Worm (Caenorhabditis elegans) whole organism, young adult: ENCODE data around the gene F54F7.2.

ENCODE experiments used
- B0261.1 ChIP-seq: sonication (generic microtip); optimal IDR thresholded peaks from 2 replicates; lab custom pipeline; 2016; ENCODE audit warnings: mild to moderate bottlenecking, missing genetic modification characterization, moderate library complexity, missing compliant biosample characterization
- B0336.3 ChIP-seq: fragments of 200-800 bp; sonication (Bioruptor generic); IDR thresholded peaks from 2 replicates; pipeline ENCODE4 v1.3.6; 2022; ENCODE audit warnings: missing genetic modification characterization, missing compliant biosample characterization
- C06A6.2 ChIP-seq: fragments of 200-800 bp; sonication (Bioruptor generic); conservative IDR thresholded peaks from 2 replicates; pipeline ENCODE4 v1.3.6; 2022; ENCODE audit warnings: missing genetic modification characterization, missing compliant biosample characterization
- D2030.7 ChIP-seq: fragments of 200-800 bp; sonication (Bioruptor generic); IDR thresholded peaks from 2 replicates; pipeline ENCODE4 v1.3.6; 2022; ENCODE audit warnings: missing genetic modification reagents, missing genetic modification characterization, missing compliant biosample characterization
- F10E7.11 ChIP-seq: sonication (generic microtip); optimal IDR thresholded peaks from 2 replicates; lab custom pipeline; 2017; ENCODE audit warnings: mild to moderate bottlenecking, missing genetic modification characterization, moderate library complexity, missing compliant biosample characterization
- F22D6.2 ChIP-seq: sonication (generic microtip); optimal IDR thresholded peaks from 2 replicates; lab custom pipeline; 2016; ENCODE audit warnings: mild to moderate bottlenecking, missing genetic modification characterization, missing compliant biosample characterization
- F23B12.7 ChIP-seq: sonication (generic microtip); optimal IDR thresholded peaks from 2 replicates; lab custom pipeline; 2017; ENCODE audit warnings: missing genetic modification characterization, mild to moderate bottlenecking, missing compliant biosample characterization, antibody characterized with exemption, moderate library complexity; ENCODE audit not compliant: insufficient read depth
- F49E8.2 ChIP-seq: sonication (generic microtip); optimal IDR thresholded peaks from 3 replicates; lab custom pipeline; 2017; ENCODE audit warnings: missing genetic modification characterization, mild to moderate bottlenecking, missing compliant biosample characterization, antibody characterized with exemption, moderate library complexity; ENCODE audit not compliant: insufficient read depth
- F52B5.7 ChIP-seq: sonication (generic microtip); optimal IDR thresholded peaks from 2 replicates; lab custom pipeline; 2016; ENCODE audit warnings: mild to moderate bottlenecking, missing genetic modification characterization, missing compliant biosample characterization
- F57C9.4 ChIP-seq: sonication (generic microtip); optimal IDR thresholded peaks from 2 replicates; lab custom pipeline; 2017; ENCODE audit warnings: mild to moderate bottlenecking, missing genetic modification characterization, missing compliant biosample characterization
- K11D2.4 ChIP-seq: fragments of 200-800 bp; sonication (Bioruptor generic); IDR thresholded peaks from 2 replicates; pipeline ENCODE4 v1.3.6; 2022; ENCODE audit warnings: missing genetic modification reagents, missing genetic modification characterization, missing compliant biosample characterization
- Y79H2A.3 ChIP-seq: fragments of 200-800 bp; sonication (Bioruptor generic); conservative IDR thresholded peaks from 2 replicates; pipeline ENCODE4 v1.3.6; 2022; ENCODE audit warnings: missing genetic modification reagents, missing genetic modification characterization, missing compliant biosample characterization
- ZK185.1 ChIP-seq: sonication (generic microtip); optimal IDR thresholded peaks from 2 replicates; lab custom pipeline; 2016; ENCODE audit warnings: mild to moderate bottlenecking, missing genetic modification characterization, missing compliant biosample characterization; ENCODE audit not compliant: poor library complexity, severe bottlenecking
- atf-7 ChIP-seq: sonication (generic microtip); optimal IDR thresholded peaks from 2 replicates; lab custom pipeline; 2017; ENCODE audit warnings: mild to moderate bottlenecking, missing genetic modification characterization, missing compliant biosample characterization
- athp-1 ChIP-seq: sonication (generic microtip); optimal IDR thresholded peaks from 2 replicates; lab custom pipeline; 2017; ENCODE audit warnings: mild to moderate bottlenecking, missing genetic modification characterization, missing compliant biosample characterization
- attf-6 ChIP-seq: fragments of 200-800 bp; sonication (Bioruptor generic); IDR thresholded peaks from 2 replicates; pipeline ENCODE4 v1.3.6; 2022; ENCODE audit warnings: missing genetic modification reagents, missing genetic modification characterization, missing compliant biosample characterization
- bed-1 ChIP-seq: fragments of 200-800 bp; sonication (Bioruptor generic); IDR thresholded peaks from 2 replicates; pipeline ENCODE4 v1.3.6; 2022; ENCODE audit warnings: missing genetic modification reagents, missing genetic modification characterization, missing compliant biosample characterization
- ccch-3 ChIP-seq: fragments of 200-800 bp; sonication (Bioruptor generic); optimal IDR thresholded peaks from 2 replicates; lab custom pipeline; 2018; ENCODE audit warnings: mild to moderate bottlenecking, missing genetic modification characterization, missing compliant biosample characterization
- ceh-27 ChIP-seq: fragments of 200-800 bp; sonication (Bioruptor generic); optimal IDR thresholded peaks from 2 replicates; lab custom pipeline; 2018; ENCODE audit warnings: mild to moderate bottlenecking, missing genetic modification characterization, moderate library complexity, missing compliant biosample characterization
- ceh-40 ChIP-seq: fragments of 200-800 bp; sonication (Bioruptor generic); IDR thresholded peaks from 2 replicates; pipeline ENCODE4 v1.3.6; 2022; ENCODE audit warnings: missing genetic modification characterization, missing compliant biosample characterization
- ceh-58 ChIP-seq: fragments of 200-800 bp; sonication (Bioruptor generic); IDR thresholded peaks from 2 replicates; pipeline ENCODE4 v1.3.6; 2022; ENCODE audit warnings: missing genetic modification characterization, missing compliant biosample characterization
- ceh-79 ChIP-seq: sonication (generic microtip); optimal IDR thresholded peaks from 2 replicates; lab custom pipeline; 2017; ENCODE audit warnings: mild to moderate bottlenecking, missing genetic modification characterization, missing compliant biosample characterization
- ceh-91 ChIP-seq: fragments of 200-800 bp; sonication (Bioruptor generic); IDR thresholded peaks from 2 replicates; pipeline ENCODE4 v1.3.6; 2022; ENCODE audit warnings: missing genetic modification reagents, missing genetic modification characterization, missing compliant biosample characterization
- dpl-1 ChIP-seq: fragments of 150-350 bp; optimal IDR thresholded peaks from 2 replicates; lab custom pipeline; 2014; ENCODE audit warnings: missing biosample characterization, missing genetic modification reagents, missing genetic modification characterization
- efl-1 ChIP-seq: fragments of 150-350 bp; optimal IDR thresholded peaks from 2 replicates; lab custom pipeline; 2014; ENCODE audit warnings: missing biosample characterization, missing genetic modification reagents, missing genetic modification characterization
- ekl-4 ChIP-seq: fragments of 200-800 bp; sonication (Bioruptor generic); IDR thresholded peaks from 2 replicates; pipeline ENCODE4 v1.3.6; 2022; ENCODE audit warnings: missing genetic modification reagents, missing genetic modification characterization, missing compliant biosample characterization
- ets-4 ChIP-seq: fragments of 200-800 bp; sonication (Bioruptor generic); optimal IDR thresholded peaks from 2 replicates; lab custom pipeline; 2018; ENCODE audit warnings: mild to moderate bottlenecking, missing genetic modification characterization, missing compliant biosample characterization
- fkh-3 ChIP-seq: sonication (generic microtip); optimal IDR thresholded peaks from 2 replicates; lab custom pipeline; 2016; ENCODE audit warnings: mild to moderate bottlenecking, missing genetic modification characterization, missing compliant biosample characterization
- hlh-26 ChIP-seq: fragments of 200-800 bp; sonication (Bioruptor generic); conservative IDR thresholded peaks from 2 replicates; pipeline ENCODE4 v1.3.6; 2022; ENCODE audit warnings: missing genetic modification reagents, missing genetic modification characterization, missing compliant biosample characterization
- lag-1 ChIP-seq: fragments of 200-800 bp; sonication (Bioruptor generic); IDR thresholded peaks from 2 replicates; pipeline ENCODE4 v1.3.6; 2022; ENCODE audit warnings: missing genetic modification reagents, missing genetic modification characterization, missing compliant biosample characterization
- let-526 ChIP-seq: fragments of 200-800 bp; sonication (Bioruptor generic); IDR thresholded peaks from 2 replicates; pipeline ENCODE4 v1.3.6; 2022; ENCODE audit warnings: missing genetic modification reagents, missing genetic modification characterization, missing compliant biosample characterization
- lsl-1 ChIP-seq: fragments of 200-800 bp; sonication (Bioruptor generic); optimal IDR thresholded peaks from 2 replicates; lab custom pipeline; 2018; ENCODE audit warnings: mild to moderate bottlenecking, missing genetic modification characterization, moderate library complexity, missing compliant biosample characterization
- lsy-27 ChIP-seq: sonication (generic microtip); optimal IDR thresholded peaks from 2 replicates; lab custom pipeline; 2017; ENCODE audit warnings: missing genetic modification characterization, mild to moderate bottlenecking, missing compliant biosample characterization, antibody characterized with exemption, missing genotype, borderline replicate concordance; ENCODE audit not compliant: insufficient read depth
- madf-10 ChIP-seq: sonication (generic microtip); optimal IDR thresholded peaks from 2 replicates; lab custom pipeline; 2016; ENCODE audit warnings: mild to moderate bottlenecking, missing genetic modification characterization, missing compliant biosample characterization
- mes-4 ChIP-seq: sonication (generic microtip); optimal IDR thresholded peaks from 2 replicates; lab custom pipeline; 2016; ENCODE audit warnings: missing genotype, missing genetic modification characterization, missing compliant biosample characterization
- nfyb-1 ChIP-seq: fragments of 200-800 bp; sonication (Bioruptor generic); IDR thresholded peaks from 2 replicates; pipeline ENCODE4 v1.3.6; 2022; ENCODE audit warnings: missing genetic modification reagents, missing genetic modification characterization, missing compliant biosample characterization
- nhr-179 ChIP-seq: sonication (generic microtip); optimal IDR thresholded peaks from 2 replicates; lab custom pipeline; 2016; ENCODE audit warnings: mild to moderate bottlenecking, missing genetic modification characterization, missing compliant biosample characterization
- pbrm-1 ChIP-seq: fragments of 200-800 bp; sonication (Bioruptor generic); IDR thresholded peaks from 2 replicates; pipeline ENCODE4 v1.3.6; 2022; ENCODE audit warnings: missing genetic modification reagents, missing genetic modification characterization, missing compliant biosample characterization
- pha-4 ChIP-seq: fragments of 150-350 bp; sonication (generic microtip); optimal IDR thresholded peaks from 2 replicates; lab custom pipeline; 2014; ENCODE audit warnings: missing biosample characterization, missing genetic modification reagents, missing genetic modification characterization
- rcor-1 ChIP-seq: fragments of 200-800 bp; sonication (Bioruptor generic); IDR thresholded peaks from 2 replicates; pipeline ENCODE4 v1.3.6; 2022; ENCODE audit warnings: missing genetic modification reagents, missing genetic modification characterization, missing compliant biosample characterization
- sea-2 ChIP-seq: fragments of 200-800 bp; sonication (Bioruptor generic); IDR thresholded peaks from 2 replicates; pipeline ENCODE4 v1.3.6; 2022; ENCODE audit warnings: missing genetic modification characterization, missing compliant biosample characterization
- snpc-3.4 ChIP-seq: sonication (generic microtip); optimal IDR thresholded peaks from 2 replicates; lab custom pipeline; 2017; ENCODE audit warnings: missing genetic modification characterization, mild to moderate bottlenecking, missing compliant biosample characterization, antibody characterized with exemption, moderate library complexity, missing genotype, missing genetic modification reagents
- snpc-4 ChIP-seq, 5 experiments: fragments of 150-350 bp in 1 of 5; sonication (generic microtip) in 4 of 5; optimal IDR thresholded peaks; 2 replicates each; lab custom pipeline; 2014 to 2018; ENCODE audit warnings: missing genetic modification characterization in 5 of 5, missing biosample characterization in 3 of 5, antibody characterized with exemption in 2 of 5, mild to moderate bottlenecking in 2 of 5, missing compliant biosample characterization in 2 of 5, missing genotype in 2 of 5, moderate library complexity in 2 of 5, missing genetic modification reagents in 1 of 5
- somi-1 ChIP-seq: fragments of 200-800 bp; sonication (Bioruptor generic); optimal IDR thresholded peaks from 2 replicates; lab custom pipeline; 2018; ENCODE audit warnings: mild to moderate bottlenecking, missing genetic modification characterization, missing compliant biosample characterization
- sptf-2 ChIP-seq: fragments of 200-800 bp; sonication (Bioruptor generic); optimal IDR thresholded peaks from 2 replicates; lab custom pipeline; 2018; ENCODE audit warnings: mild to moderate bottlenecking, missing genetic modification characterization, missing compliant biosample characterization
- tlf-1 ChIP-seq: fragments of 200-800 bp; sonication (Bioruptor generic); optimal IDR thresholded peaks from 2 replicates; lab custom pipeline; 2018; ENCODE audit warnings: mild to moderate bottlenecking, missing genetic modification characterization, missing compliant biosample characterization
- unc-62 ChIP-seq: fragments of 150-350 bp; optimal IDR thresholded peaks from 2 replicates; lab custom pipeline; 2014; ENCODE audit warnings: missing biosample characterization, missing genetic modification reagents, missing genetic modification characterization
- ztf-18 ChIP-seq: sonication (generic microtip); optimal IDR thresholded peaks from 2 replicates; lab custom pipeline; 2016; ENCODE audit warnings: missing genotype, mild to moderate bottlenecking, missing genetic modification characterization, missing compliant biosample characterization
- ztf-26 ChIP-seq: sonication (generic microtip); optimal IDR thresholded peaks from 2 replicates; lab custom pipeline; 2017; ENCODE audit warnings: missing genetic modification characterization, missing compliant biosample characterization

F54F7.2 gene

ce11 chrX:11872210-11872609 is 28.7 kb downstream of the F54F7.2 start (continued):
- no peak for TF ChIP-seq bed-1 (GFP tag; lab: Robert Waterston, UW)
- peak; percentile 10 for TF ChIP-seq nhr-179 (tag; lab: Kevin White, UChicago)
- no peak for TF ChIP-seq F52B5.7 (tag; lab: Kevin White, UChicago)
- TF ChIP-seq ZK185.1 (tag; lab: Kevin White, UChicago), result peak; percentile 55
- no peak for TF ChIP-seq C06A6.2
- no peak for TF ChIP-seq pha-4 (tag; lab: Kevin White, UChicago)
- peak; percentile 52 for TF ChIP-seq madf-10 (tag; lab: Kevin White, UChicago)
- TF ChIP-seq somi-1 (GFP tag; lab: Kevin White, UChicago), result no peak
- TF ChIP-seq tlf-1 (GFP tag; lab: Kevin White, UChicago), result no peak
- TF ChIP-seq snpc-3.4 (tag; lab: Kevin White, UChicago), result no peak
- no peak for TF ChIP-seq F23B12.7 (tag; lab: Kevin White, UChicago)
- TF ChIP-seq let-526 (GFP tag; lab: Robert Waterston, UW), result no peak
- no peak for TF ChIP-seq fkh-3 (tag; lab: Kevin White, UChicago)
- no peak for TF ChIP-seq mes-4 (tag; lab: Kevin White, UChicago)
- no peak for TF ChIP-seq ceh-40 (GFP tag; lab: Robert Waterston, UW)
- TF ChIP-seq Y79H2A.3 (GFP tag; lab: Robert Waterston, UW), result 0 out of 2 replicates have a peak, but pooled peaks have one; percentile 21
- no peak for TF ChIP-seq ztf-26 (tag; lab: Kevin White, UChicago)
- no peak for TF ChIP-seq B0336.3 (GFP tag; lab: Robert Waterston, UW)
- TF ChIP-seq F10E7.11 (tag; lab: Kevin White, UChicago), result no peak
- no peak for TF ChIP-seq ceh-58 (GFP tag; lab: Robert Waterston, UW)
- TF ChIP-seq F49E8.2, result no peak
- TF ChIP-seq ekl-4 (GFP tag; lab: Robert Waterston, UW), result peak; percentile 36
- 0 out of 2 replicates have a peak, but pooled peaks have one; percentile 52 for TF ChIP-seq sea-2
- TF ChIP-seq lsl-1 (GFP tag; lab: Kevin White, UChicago), result no peak
- TF ChIP-seq ccch-3, result no peak
- TF ChIP-seq F57C9.4, result no peak
- TF ChIP-seq dpl-1 (GFP tag; lab: Kevin White, UChicago), result no peak
- TF ChIP-seq efl-1 (GFP tag; lab: Kevin White, UChicago), result no peak
- no peak for TF ChIP-seq athp-1 (tag; lab: Kevin White, UChicago)
- peak; percentile 10 for TF ChIP-seq atf-7 (tag; lab: Kevin White, UChicago)
- no peak for TF ChIP-seq attf-6 (GFP tag; lab: Robert Waterston, UW)
- no peak for TF ChIP-seq ets-4
- TF ChIP-seq pbrm-1 (GFP tag; lab: Robert Waterston, UW), result no peak
- no peak for TF ChIP-seq F22D6.2
- peak; percentile 64 for TF ChIP-seq ztf-18
- TF ChIP-seq D2030.7, result peak; percentile 57
- peak; percentile 78 for TF ChIP-seq nfyb-1 (GFP tag; lab: Robert Waterston, UW)
- no peak for TF ChIP-seq ceh-27
- TF ChIP-seq ceh-79 (tag; lab: Kevin White, UChicago), result no peak
- TF ChIP-seq rcor-1 (GFP tag; lab: Robert Waterston, UW), result no peak
- TF ChIP-seq snpc-4 (GFP tag; optimal IDR thresholded peaks at IDR 0.05; lab: Kevin White, UChicago), result no peak
- TF ChIP-seq snpc-4 (tag; optimal IDR thresholded peaks at IDR 0.05; lab: Kevin White, UChicago), result peak in 2 of 4 experiments; percentile 23 to 42
- no peak for TF ChIP-seq hlh-26 (GFP tag; lab: Robert Waterston, UW)
- TF ChIP-seq B0261.1, result peak; percentile 84
- no peak for TF ChIP-seq K11D2.4
- no peak for TF ChIP-seq ceh-91
- TF ChIP-seq unc-62 (GFP tag; lab: Kevin White, UChicago), result no peak
- TF ChIP-seq sptf-2 (GFP tag; lab: Kevin White, UChicago), result no peak
- TF ChIP-seq lsy-27 (tag; lab: Kevin White, UChicago), result peak; percentile 8
- no peak for TF ChIP-seq lag-1
